Worm (Caenorhabditis elegans) whole organism, L4 larva: ENCODE data around the gene Y24F12A.1.

Source experiments
- F26F4.8 ChIP-seq: fragments of 200-800 bp; sonication (Bioruptor generic); conservative IDR thresholded peaks from 2 replicates; pipeline ENCODE4 v1.3.6; 2022; ENCODE audit warnings: missing genetic modification characterization, missing compliant biosample characterization
- F37D6.2 ChIP-seq: sonication (generic microtip); optimal IDR thresholded peaks from 2 replicates; lab custom pipeline; 2016; ENCODE audit warnings: mild to moderate bottlenecking, missing genetic modification characterization, missing compliant biosample characterization
- R02D3.7 ChIP-seq: fragments of 150-350 bp; sonication (generic microtip); optimal IDR thresholded peaks from 3 replicates; lab custom pipeline; 2014; ENCODE audit warnings: missing biosample characterization, missing genetic modification characterization
- ama-1 ChIP-seq: fragments of 150-350 bp; optimal IDR thresholded peaks from 2 replicates; lab custom pipeline; 2014; ENCODE audit warnings: inconsistent platforms, mixed read lengths
- attf-4 ChIP-seq: sonication (generic microtip); optimal IDR thresholded peaks from 3 replicates; lab custom pipeline; 2017; ENCODE audit warnings: missing biosample characterization, missing genetic modification characterization
- ceh-44 ChIP-seq: fragments of 200-800 bp; sonication (Bioruptor generic); IDR thresholded peaks from 2 replicates; pipeline ENCODE4 v1.3.6; 2022; ENCODE audit warnings: missing genetic modification reagents, missing genetic modification characterization, missing compliant biosample characterization
- ceh-62 ChIP-seq: sonication (generic microtip); optimal IDR thresholded peaks from 2 replicates; lab custom pipeline; 2017; ENCODE audit warnings: missing biosample characterization, missing genetic modification characterization
- ces-1 ChIP-seq: fragments of 150-350 bp; sonication (generic microtip); optimal IDR thresholded peaks from 4 replicates; lab custom pipeline; 2014; ENCODE audit warnings: missing biosample characterization, missing genetic modification reagents, missing genetic modification characterization
- daf-12 ChIP-seq: fragments of 150-350 bp; optimal IDR thresholded peaks from 2 replicates; lab custom pipeline; 2014; ENCODE audit warnings: missing biosample characterization, missing genetic modification reagents, missing genetic modification characterization
- daf-16 ChIP-seq, 3 experiments: sonication (generic microtip); optimal IDR thresholded peaks; 2 replicates each; lab custom pipeline; 2016 to 2017; ENCODE audit warnings: missing genetic modification characterization in 3 of 3, missing genetic modification reagents in 3 of 3, mild to moderate bottlenecking in 2 of 3, missing compliant biosample characterization in 2 of 3, missing biosample characterization in 1 of 3, moderate library complexity in 1 of 3
- dmd-8 ChIP-seq: fragments of 200-800 bp; sonication (Bioruptor generic); IDR thresholded peaks from 2 replicates; pipeline ENCODE4 v1.3.6; 2022; ENCODE audit warnings: missing genetic modification characterization, missing compliant biosample characterization
- dmd-9 ChIP-seq: fragments of 200-800 bp; sonication (Bioruptor generic); IDR thresholded peaks from 2 replicates; pipeline ENCODE4 v1.3.6; 2022; ENCODE audit warnings: missing genetic modification reagents, missing genetic modification characterization, missing compliant biosample characterization
- dve-1 ChIP-seq: sonication (generic microtip); optimal IDR thresholded peaks from 2 replicates; lab custom pipeline; 2017; ENCODE audit warnings: antibody characterized with exemption, mild to moderate bottlenecking, missing genetic modification characterization, missing compliant biosample characterization; ENCODE audit not compliant: insufficient read depth
- egl-27 ChIP-seq: sonication (generic microtip); optimal IDR thresholded peaks from 3 replicates; lab custom pipeline; 2017; ENCODE audit warnings: missing biosample characterization, missing genetic modification reagents, missing genetic modification characterization
- fos-1 ChIP-seq: fragments of 150-350 bp; optimal IDR thresholded peaks from 2 replicates; lab custom pipeline; 2014; ENCODE audit warnings: missing biosample characterization, missing genetic modification characterization
- hlh-11 ChIP-seq: fragments of 200-800 bp; sonication (Bioruptor generic); optimal IDR thresholded peaks from 2 replicates; lab custom pipeline; 2018; ENCODE audit warnings: mild to moderate bottlenecking, missing genetic modification characterization, missing compliant biosample characterization
- hlh-30 ChIP-seq: sonication (generic microtip); optimal IDR thresholded peaks from 2 replicates; lab custom pipeline; 2017; ENCODE audit warnings: antibody characterized with exemption, mild to moderate bottlenecking, missing genetic modification characterization, missing compliant biosample characterization; ENCODE audit not compliant: insufficient read depth
- lim-7 ChIP-seq: fragments of 200-800 bp; sonication (Bioruptor generic); IDR thresholded peaks from 2 replicates; pipeline ENCODE4 v1.3.6; 2022; ENCODE audit warnings: missing genetic modification characterization, missing compliant biosample characterization
- lin-1 ChIP-seq: fragments of 200-800 bp; sonication (Bioruptor generic); IDR thresholded peaks from 2 replicates; pipeline ENCODE4 v1.3.6; 2022; ENCODE audit warnings: missing genetic modification reagents, missing genetic modification characterization, missing compliant biosample characterization
- lin-15B ChIP-seq: fragments of 150-350 bp; sonication (generic microtip); optimal IDR thresholded peaks from 3 replicates; lab custom pipeline; 2014; ENCODE audit warnings: missing biosample characterization, missing genetic modification characterization
- mxl-2 ChIP-seq: fragments of 200-800 bp; sonication (Bioruptor generic); conservative IDR thresholded peaks from 2 replicates; pipeline ENCODE4 v1.3.6; 2022; ENCODE audit warnings: missing genetic modification reagents, missing genetic modification characterization, missing compliant biosample characterization
- mxl-3 ChIP-seq: fragments of 200-800 bp; sonication (Bioruptor generic); optimal IDR thresholded peaks from 2 replicates; lab custom pipeline; 2018; ENCODE audit warnings: mild to moderate bottlenecking, missing genetic modification characterization, missing compliant biosample characterization
- nhr-11 ChIP-seq: fragments of 150-350 bp; optimal IDR thresholded peaks from 2 replicates; lab custom pipeline; 2014; ENCODE audit warnings: missing biosample characterization, missing genetic modification characterization
- nhr-25 ChIP-seq: sonication (generic microtip); optimal IDR thresholded peaks from 2 replicates; lab custom pipeline; 2017; ENCODE audit warnings: missing genetic modification characterization, mild to moderate bottlenecking, missing compliant biosample characterization, antibody characterized with exemption, moderate library complexity, borderline replicate concordance; ENCODE audit not compliant: insufficient read depth
- nhr-28 ChIP-seq: fragments of 150-350 bp; optimal IDR thresholded peaks from 2 replicates; lab custom pipeline; 2014; ENCODE audit warnings: missing biosample characterization, missing genetic modification characterization
- rbr-2 ChIP-seq: sonication (generic microtip); optimal IDR thresholded peaks from 2 replicates; lab custom pipeline; 2016; ENCODE audit warnings: missing genotype, missing genetic modification characterization, missing compliant biosample characterization
- skn-1 ChIP-seq: fragments of 150-350 bp; optimal IDR thresholded peaks from 2 replicates; lab custom pipeline; 2014; ENCODE audit warnings: missing biosample characterization, missing genetic modification characterization
- snpc-1.2 ChIP-seq: fragments of 200-800 bp; sonication (Bioruptor generic); IDR thresholded peaks from 2 replicates; pipeline ENCODE4 v1.3.6; 2022; ENCODE audit warnings: missing genetic modification reagents, missing genetic modification characterization, missing compliant biosample characterization
- snpc-4 ChIP-seq: fragments of 150-350 bp; optimal IDR thresholded peaks from 2 replicates; lab custom pipeline; 2014; ENCODE audit warnings: missing biosample characterization, missing genetic modification characterization
- spr-1 ChIP-seq: sonication (generic microtip); optimal IDR thresholded peaks from 2 replicates; lab custom pipeline; 2016; ENCODE audit warnings: mild to moderate bottlenecking, missing genetic modification characterization, missing compliant biosample characterization
- tag-97 ChIP-seq: fragments of 200-800 bp; sonication (Bioruptor generic); IDR thresholded peaks from 2 replicates; pipeline ENCODE4 v1.3.6; 2022; ENCODE audit warnings: missing genetic modification characterization, missing compliant biosample characterization
- tra-1 ChIP-seq: fragments of 200-800 bp; sonication (Bioruptor generic); IDR thresholded peaks from 2 replicates; pipeline ENCODE4 v1.3.6; 2022; ENCODE audit warnings: missing genetic modification reagents, missing genetic modification characterization, missing compliant biosample characterization
- unc-130 ChIP-seq: sonication (generic microtip); optimal IDR thresholded peaks from 2 replicates; lab custom pipeline; 2016; ENCODE audit warnings: missing genetic modification reagents, missing genetic modification characterization, missing compliant biosample characterization
- unc-62 ChIP-seq, 3 experiments: fragments of 150-350 bp in 1 of 3; sonication (generic microtip); optimal IDR thresholded peaks in 2 of 3; peaks in 1 of 3; 1 replicate in 1 of 3; 2 replicates in 2 of 3; lab custom pipeline; 2014 to 2017; ENCODE audit warnings: missing biosample characterization in 3 of 3, missing genetic modification characterization in 3 of 3, missing genetic modification reagents in 3 of 3, missing genotype in 1 of 3
- vab-7 ChIP-seq: fragments of 200-800 bp; sonication (Bioruptor generic); IDR thresholded peaks from 2 replicates; pipeline ENCODE4 v1.3.6; 2022; ENCODE audit warnings: missing genetic modification reagents, missing genetic modification characterization, missing compliant biosample characterization
- zag-1 ChIP-seq: fragments of 150-350 bp; optimal IDR thresholded peaks from 2 replicates; lab custom pipeline; 2014; ENCODE audit warnings: missing biosample characterization, missing genetic modification characterization

The Y24F12A.1 gene

ce11 chrIV:11645354-11645753 is 40.3 kb downstream of the Y24F12A.1 start:
- TF ChIP-seq ama-1 (no peak), ces-1 (no peak), ceh-44 (no peak), vab-7 (GFP tag; lab: Robert Waterston, UW) (no peak), ceh-62 (tag; lab: Kevin White, UChicago) (no peak), R02D3.7 (tag; lab: Kevin White, UChicago) (no peak), egl-27 (tag; lab: Kevin White, UChicago) (no peak), nhr-28 (tag; lab: Kevin White, UChicago) (peak; percentile 2), dmd-8 (GFP tag; lab: Robert Waterston, UW) (no peak), daf-16 (GFP tag; optimal IDR thresholded peaks at IDR 0.05; lab: Kevin White, UChicago) (no peak), daf-16 (tag; optimal IDR thresholded peaks at IDR 0.05; lab: Kevin White, UChicago) (peak; percentile 86), mxl-3 (GFP tag; lab: Kevin White, UChicago) (no peak), skn-1 (no peak), unc-130 (no peak), unc-62 (GFP tag; optimal IDR thresholded peaks at IDR 0.05 in 1 of 2; lab: Kevin White, UChicago) (peak in 1 of 2 experiments; percentile 92), unc-62 (tag; optimal IDR thresholded peaks at IDR 0.05; lab: Kevin White, UChicago) (no peak), attf-4 (tag; lab: Kevin White, UChicago) (no peak), fos-1 (tag; lab: Kevin White, UChicago) (no peak), lin-1 (GFP tag; lab: Robert Waterston, UW) (no peak), nhr-11 (tag; lab: Kevin White, UChicago) (no peak), hlh-11 (tag; lab: Kevin White, UChicago) (no peak), dve-1 (peak; percentile 39)

ce11 chrIV:11646908-11647307 is 41.9 kb downstream of the Y24F12A.1 start:
- TF ChIP-seq nhr-11 (tag; lab: Kevin White, UChicago) (no peak), zag-1 (tag; lab: Kevin White, UChicago) (no peak), mxl-2 (GFP tag; lab: Robert Waterston, UW) (no peak), daf-16 (GFP tag; optimal IDR thresholded peaks at IDR 0.05; lab: Kevin White, UChicago) (peak in 1 of 2 experiments; percentile 77), daf-16 (tag; optimal IDR thresholded peaks at IDR 0.05; lab: Kevin White, UChicago) (peak; percentile 74), vab-7 (GFP tag; lab: Robert Waterston, UW) (no peak), dve-1 (peak; percentile 48), nhr-25 (tag; lab: Kevin White, UChicago) (no peak), lin-1 (GFP tag; lab: Robert Waterston, UW) (no peak), daf-12 (tag; lab: Kevin White, UChicago) (no peak), hlh-11 (tag; lab: Kevin White, UChicago) (peak; percentile 9)

- no peak for TF ChIP-seq snpc-4
- no peak for TF ChIP-seq egl-27 (tag; lab: Kevin White, UChicago)
- TF ChIP-seq dmd-9, result no peak
- TF ChIP-seq ama-1, result no peak
- TF ChIP-seq spr-1, result no peak
- TF ChIP-seq attf-4 (tag; lab: Kevin White, UChicago), result no peak
- TF ChIP-seq lim-7 (GFP tag; lab: Robert Waterston, UW), result no peak
- peak; percentile 5 for TF ChIP-seq hlh-30
- TF ChIP-seq nhr-28 (tag; lab: Kevin White, UChicago), result no peak
- no peak for TF ChIP-seq tra-1 (GFP tag; lab: Robert Waterston, UW)
- no peak for TF ChIP-seq tag-97 (GFP tag; lab: Robert Waterston, UW)
- no peak for TF ChIP-seq F26F4.8
- TF ChIP-seq lin-15B (tag; lab: Kevin White, UChicago), result no peak
- no peak for TF ChIP-seq snpc-1.2
- peak in 1 of 2 experiments; percentile 77 for TF ChIP-seq daf-16 (GFP tag; optimal IDR thresholded peaks at IDR 0.05; lab: Kevin White, UChicago)
- TF ChIP-seq daf-16 (tag; optimal IDR thresholded peaks at IDR 0.05; lab: Kevin White, UChicago), result no peak
- TF ChIP-seq unc-62 (GFP tag; optimal IDR thresholded peaks at IDR 0.05 in 1 of 2; lab: Kevin White, UChicago), result peak in 1 of 2 experiments; percentile 87
- TF ChIP-seq unc-62 (tag; optimal IDR thresholded peaks at IDR 0.05; lab: Kevin White, UChicago), result no peak
- no peak for TF ChIP-seq F37D6.2
- no peak for TF ChIP-seq rbr-2 (tag; lab: Kevin White, UChicago)
- peak; percentile 44 for TF ChIP-seq hlh-11 (tag; lab: Kevin White, UChicago)
These were observed 44.0 kb downstream of the Y24F12A.1 start, which contains the start of gene ZK809.8 for ce11 chrIV:11649031-11649430. ZK809.8 (minus strand) TSS chrIV:11649064.
